Worm (Caenorhabditis elegans) whole organism, L4/young adult: ENCODE measurements around the gene Y25C1A.14.

ENCODE experiments used
- W03F9.2 ChIP-seq: fragments of 150-350 bp; optimal IDR thresholded peaks from 2 replicates; lab custom pipeline; 2014; ENCODE audit warnings: missing biosample characterization, missing genetic modification characterization
- dao-5 ChIP-seq: sonication (generic microtip); optimal IDR thresholded peaks from 2 replicates; lab custom pipeline; 2016; ENCODE audit warnings: missing genotype, missing genetic modification characterization, moderate library complexity, missing compliant biosample characterization
- him-1 ChIP-seq: sonication (generic microtip); optimal IDR thresholded peaks from 2 replicates; lab custom pipeline; 2016; ENCODE audit warnings: missing genotype, missing genetic modification reagents, missing genetic modification characterization, missing compliant biosample characterization

Y25C1A.14 gene

ce11 chrII:3055531-3055930 is 41.2 kb downstream of the Y25C1A.14 start:
- no peak for TF ChIP-seq dao-5
- no peak for TF ChIP-seq W03F9.2
- TF ChIP-seq him-1 (tag; lab: Kevin White, UChicago): no peak

ce11 chrII:3054622-3055021 is 42.1 kb downstream of the Y25C1A.14 start:
- TF ChIP-seq W03F9.2 (no peak), dao-5 (no peak), him-1 (tag; lab: Kevin White, UChicago) (no peak)

- TF ChIP-seq W03F9.2: no peak
These were observed 42.5 kb downstream of the Y25C1A.14 start, which contains the start of gene lido-13 for ce11 chrII:3054221-3054620. Gene lido-13 (minus strand): TSS chrII:3054321.

ce11 chrII:3053689-3054088 is 43.1 kb downstream of the Y25C1A.14 start:
- TF ChIP-seq W03F9.2 (no peak), him-1 (tag; lab: Kevin White, UChicago) (no peak), dao-5 (no peak)

ce11 chrII:3052843-3053242 is 43.9 kb downstream of the Y25C1A.14 start:
- no peak for TF ChIP-seq W03F9.2
- no peak for TF ChIP-seq dao-5
- no peak for TF ChIP-seq him-1 (tag; lab: Kevin White, UChicago)

- TF ChIP-seq dao-5 (no peak), W03F9.2 (no peak), him-1 (tag; lab: Kevin White, UChicago) (no peak)
These were observed 45.4 kb downstream of the Y25C1A.14 start for ce11 chrII:3051332-3051731.

- TF ChIP-seq W03F9.2: no peak
- TF ChIP-seq dao-5: no peak
- no peak for TF ChIP-seq him-1 (tag; lab: Kevin White, UChicago)
These were observed 46.1 kb downstream of the Y25C1A.14 start, which contains the start of gene sri-31 for ce11 chrII:3050703-3051102. Gene sri-31 (plus strand): TSS chrII:3051003.

- TF ChIP-seq dao-5: no peak
- no peak for TF ChIP-seq him-1 (tag; lab: Kevin White, UChicago)
- no peak for TF ChIP-seq W03F9.2
These were observed 47.8 kb downstream of the Y25C1A.14 start for ce11 chrII:3048989-3049388.

- TF ChIP-seq W03F9.2: no peak
- TF ChIP-seq him-1 (tag; lab: Kevin White, UChicago): no peak
- TF ChIP-seq dao-5: no peak
These were observed 48.4 kb downstream of the Y25C1A.14 start, which contains the start of gene sri-28 for ce11 chrII:3048378-3048777. Gene sri-28 (plus strand): TSS chrII:3048678.
